Worm (Caenorhabditis elegans) whole organism, dauer: ENCODE results near the gene grl-30.
"Not testable (repeated sequence)": the region's sequence is repeated elsewhere in the genome, so short reads cannot be mapped to it uniquely, and the experiment has no call there.

Experiments
- unc-62 ChIP-seq: sonication (generic microtip); optimal IDR thresholded peaks from 2 replicates; lab custom pipeline; 2017; ENCODE audit warnings: missing biosample characterization, missing genetic modification reagents, missing genetic modification characterization

grl-30 gene

ce11 chrV:3582671-3583070, 26.6 kb downstream of the grl-30 start:
- TF ChIP-seq unc-62 = no peak

- no peak for TF ChIP-seq unc-62
Measured at ce11 chrV:3583622-3584021, 27.5 kb downstream of the grl-30 start.

DNA sequence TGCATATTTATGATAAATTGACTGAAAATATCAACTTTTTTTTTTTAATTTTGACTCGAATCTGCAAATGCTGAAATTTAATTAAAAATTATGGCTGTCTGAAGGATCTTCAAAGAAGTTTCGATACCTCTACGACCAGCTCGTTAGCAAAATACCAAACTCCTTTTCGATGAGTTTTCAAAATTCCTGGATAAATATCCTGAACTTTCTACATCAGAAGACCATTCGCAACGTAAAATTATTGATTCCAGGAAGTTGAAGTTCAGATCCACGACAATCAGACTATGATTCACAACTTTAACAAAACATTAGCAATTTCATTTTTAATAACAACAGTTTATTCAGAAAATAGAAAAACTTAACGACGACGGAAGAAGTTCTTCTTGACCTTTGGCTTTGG, 28.9 kb downstream of the grl-30 start:
- no peak for TF ChIP-seq unc-62

- TF ChIP-seq unc-62 = no peak
Measured at ce11 chrV:3586014-3586689, 30.1 kb downstream of the grl-30 start, which contains the start of the genes rpl-11.1 and T22F3.2. Gene rpl-11.1, minus strand, starts transcription at chrV:3586064. Gene T22F3.2, plus strand, starts transcription at chrV:3586639.

DNA sequence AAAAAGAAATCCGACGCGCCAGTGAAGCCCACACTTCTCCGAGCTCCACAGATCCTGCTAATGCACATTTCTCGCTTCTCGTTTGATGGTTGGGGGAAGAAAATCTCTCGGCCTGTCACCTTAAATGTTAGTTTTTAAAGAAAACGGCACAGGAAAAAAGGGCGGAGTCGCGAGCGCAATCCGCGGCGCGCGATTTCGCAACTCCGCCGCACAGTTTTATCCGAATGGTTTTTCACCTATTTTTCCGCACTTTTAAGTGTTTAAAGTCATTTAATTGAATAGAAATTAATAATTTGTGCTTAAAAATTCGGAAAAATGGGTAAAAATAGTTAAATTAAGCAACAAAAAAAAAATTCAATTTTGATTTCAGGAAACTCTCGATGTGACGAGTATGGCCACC, 31.5 kb downstream of the grl-30 start:
- TF ChIP-seq unc-62 = no peak

ce11 chrV:3588223-3588622, 32.1 kb downstream of the grl-30 start:
- TF ChIP-seq unc-62 = no peak

DNA sequence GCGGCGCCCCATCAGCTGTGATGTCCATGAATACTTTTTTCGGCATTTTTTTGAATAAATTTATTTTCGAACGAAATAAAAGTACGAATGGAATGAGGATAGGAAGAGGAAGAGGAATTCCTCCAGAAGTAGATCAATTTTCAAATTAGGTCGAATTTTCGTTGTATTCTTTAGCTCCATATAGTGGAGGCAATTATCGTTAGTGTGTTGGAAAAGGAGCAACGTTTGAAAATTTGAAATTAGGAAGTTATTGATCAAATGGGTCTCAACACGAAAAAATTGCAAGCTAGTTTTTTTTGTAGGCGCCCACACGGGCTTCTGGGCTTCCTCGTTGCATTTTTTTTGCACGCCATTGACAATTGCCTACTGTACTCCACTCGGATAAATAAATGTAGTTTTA, 36.0 kb downstream of the grl-30 start, which contains the start of gene T22F3.12:
Gene T22F3.12, minus strand, starts transcription at position 101 of the 400 bp plus-strand sequence.
- no peak for TF ChIP-seq unc-62

- TF ChIP-seq unc-62 = no peak
Measured at ce11 chrV:3594936-3595335, 38.9 kb downstream of the grl-30 start, which contains the start of gene srh-213. Gene srh-213, minus strand, starts transcription at chrV:3595036.

DNA sequence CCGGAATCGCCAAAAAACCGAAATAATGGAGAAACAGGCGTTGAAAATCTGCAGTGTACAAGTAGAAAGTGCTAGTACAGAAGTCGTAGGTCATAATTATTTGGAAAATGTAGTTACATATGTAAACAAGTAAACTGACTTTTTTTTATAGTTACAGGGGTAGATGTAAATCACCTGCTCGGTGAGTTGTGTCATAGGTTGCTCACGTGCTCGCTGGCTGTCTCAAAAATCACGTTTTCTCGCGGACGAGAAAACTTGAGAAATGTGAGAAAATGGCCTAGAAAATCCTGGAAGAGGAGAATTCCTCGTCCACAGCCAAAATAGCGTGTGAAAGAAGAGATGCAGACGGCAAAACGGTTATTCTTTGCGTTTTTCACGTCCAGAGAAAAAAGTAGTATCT, 41.0 kb downstream of the grl-30 start, which contains the start of gene srh-212:
Gene srh-212, minus strand, starts transcription at position 101 of the 400 bp plus-strand sequence.
- not testable (repeated sequence) for TF ChIP-seq unc-62

- TF ChIP-seq unc-62 = no peak
Measured at ce11 chrV:3600570-3600969, 44.5 kb downstream of the grl-30 start, which contains the start of gene T22F3.7. Gene T22F3.7, minus strand, starts transcription at chrV:3600670.

DNA sequence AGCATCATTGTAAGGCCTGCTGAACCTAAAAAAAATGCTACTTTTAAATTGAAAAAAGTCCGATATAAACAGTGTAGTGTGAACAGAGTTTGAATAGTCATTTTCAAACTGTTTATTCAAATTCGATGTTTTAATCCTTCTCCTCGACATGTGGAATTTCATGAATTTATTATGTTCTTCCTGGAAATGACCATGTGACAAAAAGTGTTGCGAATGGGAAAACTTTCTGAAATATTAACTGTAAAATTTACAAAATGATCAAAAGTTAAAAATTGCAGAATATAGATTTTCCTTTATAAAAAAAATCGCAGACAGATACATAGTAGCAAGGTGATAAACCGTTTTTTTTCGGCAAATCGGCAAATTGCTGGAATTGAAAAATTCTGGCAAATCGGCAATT, 49.2 kb downstream of the grl-30 start, which contains the start of gene T22F3.8:
Gene T22F3.8, minus strand, starts transcription at position 101 of the 400 bp plus-strand sequence.
- no peak for TF ChIP-seq unc-62

- TF ChIP-seq unc-62 = no peak
Measured at ce11 chrV:3606391-3606790, 50.3 kb downstream of the grl-30 start.
